Worm (Caenorhabditis elegans) whole organism, L4 larva: ENCODE data around the gene M79.2.
A peak's percentile ranks its signal among the peaks of the same experiment; 100 is the strongest.

Source experiments
- F10B5.3 ChIP-seq: sonication (generic microtip); optimal IDR thresholded peaks from 2 replicates; lab custom pipeline; 2016; ENCODE audit warnings: mild to moderate bottlenecking, missing genetic modification characterization, missing compliant biosample characterization
- F26F4.8 ChIP-seq: fragments of 200-800 bp; sonication (Bioruptor generic); conservative IDR thresholded peaks from 2 replicates; pipeline ENCODE4 v1.3.6; 2022; ENCODE audit warnings: missing genetic modification characterization, missing compliant biosample characterization
- F44E2.7 ChIP-seq: fragments of 200-800 bp; sonication (Bioruptor generic); IDR thresholded peaks from 2 replicates; pipeline ENCODE4 v2.1.2; 2022; ENCODE audit warnings: missing genetic modification characterization, missing compliant biosample characterization
- Y105C5A.15 ChIP-seq: fragments of 200-800 bp; sonication (Bioruptor generic); IDR thresholded peaks from 2 replicates; pipeline ENCODE4 v1.3.6; 2022; ENCODE audit warnings: missing genetic modification characterization, missing compliant biosample characterization
- aha-1 ChIP-seq: fragments of 150-350 bp; peaks from one replicate; lab custom pipeline; 2014; ENCODE audit warnings: missing biosample characterization, missing genetic modification characterization
- attf-4 ChIP-seq: sonication (generic microtip); optimal IDR thresholded peaks from 3 replicates; lab custom pipeline; 2017; ENCODE audit warnings: missing biosample characterization, missing genetic modification characterization
- ces-1 ChIP-seq: fragments of 150-350 bp; sonication (generic microtip); optimal IDR thresholded peaks from 4 replicates; lab custom pipeline; 2014; ENCODE audit warnings: missing biosample characterization, missing genetic modification reagents, missing genetic modification characterization
- dmd-6 ChIP-seq: fragments of 200-800 bp; sonication (Bioruptor generic); IDR thresholded peaks from 2 replicates; pipeline ENCODE4 v1.3.6; 2022; ENCODE audit warnings: missing genetic modification reagents, missing genetic modification characterization, missing compliant biosample characterization
- dmd-9 ChIP-seq: fragments of 200-800 bp; sonication (Bioruptor generic); IDR thresholded peaks from 2 replicates; pipeline ENCODE4 v1.3.6; 2022; ENCODE audit warnings: missing genetic modification reagents, missing genetic modification characterization, missing compliant biosample characterization
- dve-1 ChIP-seq: sonication (generic microtip); optimal IDR thresholded peaks from 2 replicates; lab custom pipeline; 2017; ENCODE audit warnings: antibody characterized with exemption, mild to moderate bottlenecking, missing genetic modification characterization, missing compliant biosample characterization; ENCODE audit not compliant: insufficient read depth
- gei-8 ChIP-seq: fragments of 200-800 bp; sonication (Bioruptor generic); optimal IDR thresholded peaks from 2 replicates; lab custom pipeline; 2018; ENCODE audit warnings: mild to moderate bottlenecking, missing genetic modification characterization, missing compliant biosample characterization
- hlh-11 ChIP-seq: fragments of 200-800 bp; sonication (Bioruptor generic); optimal IDR thresholded peaks from 2 replicates; lab custom pipeline; 2018; ENCODE audit warnings: mild to moderate bottlenecking, missing genetic modification characterization, missing compliant biosample characterization
- hmg-1.1 ChIP-seq: fragments of 200-800 bp; sonication (Bioruptor generic); IDR thresholded peaks from 2 replicates; pipeline ENCODE4 v1.3.6; 2022; ENCODE audit warnings: missing genetic modification reagents, missing genetic modification characterization, missing compliant biosample characterization
- lim-7 ChIP-seq: fragments of 200-800 bp; sonication (Bioruptor generic); IDR thresholded peaks from 2 replicates; pipeline ENCODE4 v1.3.6; 2022; ENCODE audit warnings: missing genetic modification characterization, missing compliant biosample characterization
- lin-13 ChIP-seq: fragments of 150-350 bp; optimal IDR thresholded peaks from 2 replicates; lab custom pipeline; 2014; ENCODE audit warnings: missing biosample characterization, missing genetic modification reagents, missing genetic modification characterization
- lin-39 ChIP-seq: fragments of 150-350 bp; optimal IDR thresholded peaks from 2 replicates; lab custom pipeline; 2014; ENCODE audit warnings: missing biosample characterization, missing genetic modification reagents, missing genetic modification characterization
- lsy-2 ChIP-seq, 2 experiments: fragments of 150-350 bp in 1 of 2; sonication (generic microtip) in 1 of 2; optimal IDR thresholded peaks; 2 replicates each; lab custom pipeline; 2014 to 2017; ENCODE audit warnings: missing biosample characterization in 2 of 2, missing genetic modification characterization in 2 of 2
- mep-1 ChIP-seq: fragments of 150-350 bp; sonication (generic microtip); optimal IDR thresholded peaks from 3 replicates; lab custom pipeline; 2014; ENCODE audit warnings: missing biosample characterization, missing genetic modification characterization
- mes-2 ChIP-seq: sonication (generic microtip); optimal IDR thresholded peaks from 2 replicates; lab custom pipeline; 2016; ENCODE audit warnings: missing genotype, mild to moderate bottlenecking, missing genetic modification characterization, missing compliant biosample characterization; ENCODE audit not compliant: poor library complexity, severe bottlenecking
- mxl-2 ChIP-seq: fragments of 200-800 bp; sonication (Bioruptor generic); conservative IDR thresholded peaks from 2 replicates; pipeline ENCODE4 v1.3.6; 2022; ENCODE audit warnings: missing genetic modification reagents, missing genetic modification characterization, missing compliant biosample characterization
- mxl-3 ChIP-seq: fragments of 200-800 bp; sonication (Bioruptor generic); optimal IDR thresholded peaks from 2 replicates; lab custom pipeline; 2018; ENCODE audit warnings: mild to moderate bottlenecking, missing genetic modification characterization, missing compliant biosample characterization
- nhr-25 ChIP-seq: sonication (generic microtip); optimal IDR thresholded peaks from 2 replicates; lab custom pipeline; 2017; ENCODE audit warnings: missing genetic modification characterization, mild to moderate bottlenecking, missing compliant biosample characterization, antibody characterized with exemption, moderate library complexity, borderline replicate concordance; ENCODE audit not compliant: insufficient read depth
- nhr-28 ChIP-seq: fragments of 150-350 bp; optimal IDR thresholded peaks from 2 replicates; lab custom pipeline; 2014; ENCODE audit warnings: missing biosample characterization, missing genetic modification characterization
- nhr-42 ChIP-seq: fragments of 200-800 bp; sonication (Bioruptor generic); IDR thresholded peaks from 2 replicates; pipeline ENCODE4 v1.3.6; 2022; ENCODE audit warnings: missing genetic modification characterization, missing compliant biosample characterization
- nhr-6 ChIP-seq: fragments of 150-350 bp; optimal IDR thresholded peaks from 2 replicates; lab custom pipeline; 2014; ENCODE audit warnings: missing biosample characterization, missing genetic modification characterization
- nhr-77 ChIP-seq: fragments of 150-350 bp; optimal IDR thresholded peaks from 2 replicates; lab custom pipeline; 2014; ENCODE audit warnings: missing biosample characterization, missing genetic modification characterization
- php-3 ChIP-seq: fragments of 200-800 bp; sonication (Bioruptor generic); IDR thresholded peaks from 2 replicates; pipeline ENCODE4 v1.3.6; 2022; ENCODE audit warnings: missing genetic modification reagents, missing genetic modification characterization, missing compliant biosample characterization
- pqm-1 ChIP-seq: sonication (generic microtip); optimal IDR thresholded peaks from 2 replicates; lab custom pipeline; 2017; ENCODE audit warnings: missing biosample characterization, missing genetic modification characterization
- rbr-2 ChIP-seq: sonication (generic microtip); optimal IDR thresholded peaks from 2 replicates; lab custom pipeline; 2016; ENCODE audit warnings: missing genotype, missing genetic modification characterization, missing compliant biosample characterization
- saeg-2 ChIP-seq: fragments of 200-800 bp; sonication (Bioruptor generic); IDR thresholded peaks from 2 replicates; pipeline ENCODE4 v1.3.6; 2022; ENCODE audit warnings: missing genetic modification reagents, missing genetic modification characterization, missing compliant biosample characterization
- sdz-12 ChIP-seq: fragments of 200-800 bp; sonication (Bioruptor generic); optimal IDR thresholded peaks from 2 replicates; lab custom pipeline; 2018; ENCODE audit warnings: mild to moderate bottlenecking, missing genetic modification characterization, missing compliant biosample characterization
- set-16 ChIP-seq: fragments of 200-800 bp; sonication (Bioruptor generic); IDR thresholded peaks from 2 replicates; pipeline ENCODE4 v1.3.6; 2022; ENCODE audit warnings: missing genetic modification reagents, missing genetic modification characterization, missing compliant biosample characterization
- tag-97 ChIP-seq: fragments of 200-800 bp; sonication (Bioruptor generic); IDR thresholded peaks from 2 replicates; pipeline ENCODE4 v1.3.6; 2022; ENCODE audit warnings: missing genetic modification characterization, missing compliant biosample characterization
- tra-1 ChIP-seq: fragments of 200-800 bp; sonication (Bioruptor generic); IDR thresholded peaks from 2 replicates; pipeline ENCODE4 v1.3.6; 2022; ENCODE audit warnings: missing genetic modification reagents, missing genetic modification characterization, missing compliant biosample characterization
- unc-130 ChIP-seq: sonication (generic microtip); optimal IDR thresholded peaks from 2 replicates; lab custom pipeline; 2016; ENCODE audit warnings: missing genetic modification reagents, missing genetic modification characterization, missing compliant biosample characterization
- unc-39 ChIP-seq: sonication (generic microtip); optimal IDR thresholded peaks from 2 replicates; lab custom pipeline; 2017; ENCODE audit warnings: missing biosample characterization, missing genetic modification characterization
- unc-62 ChIP-seq, 3 experiments: fragments of 150-350 bp in 1 of 3; sonication (generic microtip); optimal IDR thresholded peaks in 2 of 3; peaks in 1 of 3; 1 replicate in 1 of 3; 2 replicates in 2 of 3; lab custom pipeline; 2014 to 2017; ENCODE audit warnings: missing biosample characterization in 3 of 3, missing genetic modification characterization in 3 of 3, missing genetic modification reagents in 3 of 3, missing genotype in 1 of 3
- ztf-7 ChIP-seq: fragments of 150-350 bp; optimal IDR thresholded peaks from 2 replicates; lab custom pipeline; 2014; ENCODE audit warnings: missing biosample characterization, missing genetic modification characterization

M79.2 gene

ce11 chrX:10659508-10659907, 30.9 kb upstream of the M79.2 start:
- no peak for TF ChIP-seq unc-130 (GFP tag; lab: Kevin White, UChicago)
- TF ChIP-seq aha-1 (tag; lab: Kevin White, UChicago) = peak; percentile 90

ce11 chrX:10656604-10657003, 28.0 kb upstream of the M79.2 start:
- TF ChIP-seq F44E2.7 = no peak
- TF ChIP-seq mes-2 (tag; lab: Kevin White, UChicago) = peak; percentile 6
- peak in 1 of 2 experiments; percentile 41 for TF ChIP-seq lsy-2 (tag; optimal IDR thresholded peaks at IDR 0.05; lab: Kevin White, UChicago)
- peak; percentile 39; the same call in 1 of the 2 replicates for TF ChIP-seq php-3
- 0 out of 2 replicates have a peak, but pooled peaks have one; percentile 32 for TF ChIP-seq hmg-1.1 (GFP tag; lab: Robert Waterston, UW)
- TF ChIP-seq aha-1 (tag; lab: Kevin White, UChicago) = peak; percentile 91
- TF ChIP-seq Y105C5A.15 (GFP tag; lab: Robert Waterston, UW) = no peak
- TF ChIP-seq rbr-2 (tag; lab: Kevin White, UChicago) = peak; percentile 61
- TF ChIP-seq mep-1 (tag; lab: Kevin White, UChicago) = peak; percentile 5
- TF ChIP-seq hlh-11 (tag; lab: Kevin White, UChicago) = peak; percentile 24
- no peak for TF ChIP-seq mxl-2 (GFP tag; lab: Robert Waterston, UW)
- TF ChIP-seq, all 104 proteins: peak for 8

- TF ChIP-seq Y105C5A.15 (GFP tag; lab: Robert Waterston, UW) (no peak), pqm-1 (tag; lab: Kevin White, UChicago) (peak; percentile 24)
Measured at ce11 chrX:10650103-10650502, 21.5 kb upstream of the M79.2 start.

ce11 chrX:10647590-10648105, 19.0 kb upstream of the M79.2 start:
- TF ChIP-seq tra-1 (no peak), nhr-25 (tag; lab: Kevin White, UChicago) (peak; percentile 18), hlh-11 (tag; lab: Kevin White, UChicago) (peak; percentile 44), nhr-28 (tag; lab: Kevin White, UChicago) (peak; percentile 10), gei-8 (GFP tag; lab: Kevin White, UChicago) (no peak), mep-1 (tag; lab: Kevin White, UChicago) (peak; percentile 12), lin-39 (tag; lab: Kevin White, UChicago) (no peak), unc-62 (GFP tag; optimal IDR thresholded peaks at IDR 0.05 in 1 of 2; lab: Kevin White, UChicago) (peak in 1 of 2 experiments; percentile 85), unc-62 (tag; optimal IDR thresholded peaks at IDR 0.05; lab: Kevin White, UChicago) (no peak)

ce11 chrX:10645148-10645547, 16.5 kb upstream of the M79.2 start:
- TF ChIP-seq dve-1 (tag; lab: Kevin White, UChicago) = peak; percentile 25
- TF ChIP-seq hmg-1.1 (GFP tag; lab: Robert Waterston, UW) = no peak
- peak; percentile 23; the same call in 1 of the 2 replicates for TF ChIP-seq dmd-6 (GFP tag; lab: Robert Waterston, UW)
- TF ChIP-seq nhr-25 (tag; lab: Kevin White, UChicago) = no peak
- TF ChIP-seq lin-13 (GFP tag; lab: Kevin White, UChicago) = no peak
- TF ChIP-seq mxl-3 = no peak
- no peak for TF ChIP-seq sdz-12
- TF ChIP-seq mxl-2 (GFP tag; lab: Robert Waterston, UW) = no peak
- no peak for TF ChIP-seq F26F4.8 (GFP tag; lab: Robert Waterston, UW)
- TF ChIP-seq nhr-6 (tag; lab: Kevin White, UChicago) = no peak
- peak; percentile 44 for TF ChIP-seq hlh-11 (tag; lab: Kevin White, UChicago)
- no peak for TF ChIP-seq unc-39 (tag; lab: Kevin White, UChicago)
- no peak for TF ChIP-seq attf-4 (tag; lab: Kevin White, UChicago)
- no peak for TF ChIP-seq saeg-2 (GFP tag; lab: Robert Waterston, UW)
- no peak for TF ChIP-seq nhr-42
- 0 out of 2 replicates have a peak, but pooled peaks have one; percentile 60 for TF ChIP-seq tag-97
- no peak for TF ChIP-seq dmd-9 (GFP tag; lab: Robert Waterston, UW)
- no peak for TF ChIP-seq ztf-7
- no peak for TF ChIP-seq set-16 (GFP tag; lab: Robert Waterston, UW)
- TF ChIP-seq lim-7 (GFP tag; lab: Robert Waterston, UW) = no peak
- no peak for TF ChIP-seq nhr-77 (tag; lab: Kevin White, UChicago)
- TF ChIP-seq F10B5.3 (tag; lab: Kevin White, UChicago) = no peak
- no peak for TF ChIP-seq ces-1 (GFP tag; lab: Kevin White, UChicago)
- peak; percentile 52 for TF ChIP-seq nhr-28 (tag; lab: Kevin White, UChicago)
